Fruit fly (Drosophila melanogaster) whole organism, prepupa: Measurements from ENCODE around the gene Ance-2.

Experiments
- CG6808 ChIP-seq: fragments of 200-800 bp; sonication (Bioruptor generic); optimal IDR thresholded peaks from 3 replicates; lab custom pipeline; 2017; ENCODE audit warnings: missing biosample characterization, missing genetic modification characterization, mild to moderate bottlenecking, moderate library complexity, missing genetic modification reagents
- Lpt ChIP-seq: fragments of 200-800 bp; sonication (Bioruptor generic); optimal IDR thresholded peaks from 3 replicates; lab custom pipeline; 2016; ENCODE audit warnings: missing biosample characterization, missing genetic modification characterization
- dsx ChIP-seq: fragments of 200-800 bp; optimal IDR thresholded peaks from 3 replicates; lab custom pipeline; 2019; ENCODE audit warnings: missing biosample characterization, mild to moderate bottlenecking, missing genetic modification characterization, moderate library complexity; ENCODE audit not compliant: poor library complexity, severe bottlenecking
- lz ChIP-seq: fragments of 200-800 bp; sonication (Bioruptor generic); optimal IDR thresholded peaks from 3 replicates; lab custom pipeline; 2016; ENCODE audit warnings: missing biosample characterization, missing genetic modification characterization
- topi ChIP-seq: fragments of 200-800 bp; sonication (Bioruptor generic); optimal IDR thresholded peaks from 3 replicates; lab custom pipeline; 2016; ENCODE audit warnings: missing biosample characterization, missing genetic modification characterization

DNA sequence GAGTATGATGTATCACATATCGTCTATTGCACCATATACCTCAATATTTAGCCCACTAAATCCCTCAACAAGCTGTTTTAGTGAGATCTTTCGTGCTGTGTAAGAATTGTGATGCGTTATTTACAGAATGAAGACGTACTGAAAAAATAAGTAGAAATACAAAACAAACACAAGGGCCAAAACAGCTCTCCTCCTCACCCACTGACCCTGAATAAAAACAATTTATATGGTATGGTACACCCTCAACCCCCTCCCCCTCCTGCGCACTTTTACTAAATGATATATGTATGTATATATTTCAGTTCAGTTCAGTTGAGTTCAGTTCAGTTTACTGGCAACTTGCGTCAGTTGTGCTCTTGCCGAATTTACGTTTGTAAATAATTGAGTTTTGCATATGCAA lies 36.0 kb upstream of the Ance-2 start:
- TF ChIP-seq dsx (GFP tag; lab: Kevin White, UChicago) = no peak
- TF ChIP-seq CG6808 (GFP tag; lab: Kevin White, UChicago) = no peak
- no peak for TF ChIP-seq topi (GFP tag; lab: Kevin White, UChicago)
- no peak for TF ChIP-seq Lpt (GFP tag; lab: Kevin White, UChicago)
- no peak for TF ChIP-seq lz
